Fruit fly (Drosophila melanogaster) whole organism, wandering third instar larva: ENCODE results near the gene Reph.

ENCODE experiments used
- Hnf4 ChIP-seq: fragments of 200-800 bp; sonication (Bioruptor generic); optimal IDR thresholded peaks from 2 replicates; lab custom pipeline; 2016; ENCODE audit warnings: missing biosample characterization, mild to moderate bottlenecking, missing genetic modification characterization
- Sp1 ChIP-seq: fragments of 200-800 bp; sonication (Bioruptor generic); optimal IDR thresholded peaks from 3 replicates; lab custom pipeline; 2019; ENCODE audit warnings: missing biosample characterization, mild to moderate bottlenecking, missing genetic modification characterization, moderate library complexity
- dmrt93B ChIP-seq: fragments of 200-800 bp; sonication (Bioruptor generic); optimal IDR thresholded peaks from 2 replicates; lab custom pipeline; 2018; ENCODE audit warnings: missing biosample characterization, mild to moderate bottlenecking, missing genetic modification characterization
- h ChIP-seq: fragments of 200-800 bp; sonication (Bioruptor generic); optimal IDR thresholded peaks from 3 replicates; lab custom pipeline; 2016; ENCODE audit warnings: missing biosample characterization, mild to moderate bottlenecking, missing genetic modification characterization
- rgr ChIP-seq: fragments of 200-800 bp; sonication (Bioruptor generic); optimal IDR thresholded peaks from 3 replicates; lab custom pipeline; 2016; ENCODE audit warnings: missing biosample characterization, mild to moderate bottlenecking, missing genetic modification characterization

DNA sequence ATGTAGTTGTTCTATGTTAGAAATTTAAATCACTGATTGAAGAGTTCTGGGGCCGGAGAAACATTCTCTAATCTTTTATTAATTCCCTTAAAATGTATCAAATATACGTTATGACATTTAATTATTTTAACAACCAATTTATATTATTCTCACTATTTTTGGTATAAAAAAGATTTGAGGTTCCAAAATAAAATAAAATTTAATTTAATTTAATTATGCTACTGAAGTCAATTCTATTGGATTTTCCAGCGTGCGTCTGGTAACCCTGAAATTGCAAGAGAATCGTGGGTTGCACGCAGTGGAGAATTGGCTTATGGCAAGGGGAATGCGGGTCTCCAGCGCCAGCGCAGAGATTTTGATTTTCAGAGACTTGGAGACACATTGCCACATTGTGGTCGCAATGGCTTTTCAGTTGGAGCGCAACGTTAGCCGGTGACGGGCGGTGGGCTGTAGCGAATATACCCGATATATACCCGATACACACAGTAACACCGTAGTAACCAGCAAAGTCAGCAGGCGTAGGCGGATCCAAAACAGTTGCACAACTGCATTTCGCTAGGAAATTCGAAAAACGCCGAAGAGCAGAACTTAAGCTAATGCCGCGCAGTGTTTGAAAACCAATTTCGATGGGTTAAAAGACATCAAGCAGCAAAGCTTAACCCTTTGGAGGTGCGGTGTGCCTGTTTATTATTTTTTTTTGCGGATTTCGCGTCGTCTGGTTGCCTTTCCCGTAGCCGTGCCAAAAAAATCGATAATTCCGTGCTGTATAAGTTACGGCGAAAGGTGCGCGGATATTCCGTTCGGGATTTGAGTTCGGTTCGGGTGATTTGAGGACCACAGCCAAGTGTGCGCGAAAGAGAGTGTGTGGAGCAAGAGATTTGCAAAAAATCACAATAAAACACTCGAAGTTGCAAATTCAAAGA is 2.2 kb downstream of the Reph start:
- TF ChIP-seq Hnf4 (GFP tag; lab: Kevin White, UChicago) (no peak), h (no peak), Sp1 (GFP tag; lab: Kevin White, UChicago) (no peak), rgr (no peak), dmrt93B (GFP tag; lab: Kevin White, UChicago) (no peak)
